Fruit fly (Drosophila melanogaster): ENCODE results near the gene CG18094.

dm6 chr2L:19469751-19470150 is 20.3 kb upstream of the CG18094 start:
- TF ChIP-seq Mes4 (GFP tag; optimal IDR thresholded peaks at IDR 0.05) = no peak
- no peak for TF ChIP-seq CG12219 (GFP tag; optimal IDR thresholded peaks at IDR 0.05)
